Worm (Caenorhabditis elegans) whole organism, late embryonic: Measurements from ENCODE around the gene mbk-2.

Experiments
- F13H6.1 ChIP-seq: sonication (generic microtip); optimal IDR thresholded peaks from 2 replicates; lab custom pipeline; 2016; ENCODE audit warnings: missing genetic modification characterization, missing compliant biosample characterization
- K09A11.1 ChIP-seq: sonication (generic microtip); optimal IDR thresholded peaks from 2 replicates; lab custom pipeline; 2017; ENCODE audit warnings: antibody characterized with exemption, mild to moderate bottlenecking, missing genetic modification characterization, missing compliant biosample characterization; ENCODE audit not compliant: insufficient read depth
- T23F11.4 ChIP-seq: fragments of 200-800 bp; sonication (Bioruptor generic); optimal IDR thresholded peaks from 2 replicates; lab custom pipeline; 2018; ENCODE audit warnings: mild to moderate bottlenecking, missing genetic modification characterization, missing compliant biosample characterization
- Y22D7AL.16 ChIP-seq: sonication (generic microtip); optimal IDR thresholded peaks from 2 replicates; lab custom pipeline; 2016; ENCODE audit warnings: missing genetic modification characterization, missing compliant biosample characterization
- ama-1 ChIP-seq: fragments of 150-350 bp; optimal IDR thresholded peaks from 2 replicates; lab custom pipeline; 2014
- ceh-30 ChIP-seq: fragments of 150-350 bp; optimal IDR thresholded peaks from 2 replicates; lab custom pipeline; 2014; ENCODE audit warnings: missing biosample characterization, missing genetic modification characterization
- ceh-34 ChIP-seq: sonication (generic microtip); optimal IDR thresholded peaks from 2 replicates; lab custom pipeline; 2016; ENCODE audit warnings: mild to moderate bottlenecking, missing genetic modification characterization, missing compliant biosample characterization
- ceh-6 ChIP-seq: fragments of 200-800 bp; sonication (Bioruptor generic); optimal IDR thresholded peaks from 2 replicates; lab custom pipeline; 2018; ENCODE audit warnings: mild to moderate bottlenecking, missing genetic modification characterization, missing compliant biosample characterization
- ceh-9 ChIP-seq: sonication (generic microtip); optimal IDR thresholded peaks from 2 replicates; lab custom pipeline; 2016; ENCODE audit warnings: mild to moderate bottlenecking, missing genetic modification characterization, inconsistent platforms, missing compliant biosample characterization
- che-1 ChIP-seq: sonication (generic microtip); optimal IDR thresholded peaks from 2 replicates; lab custom pipeline; 2016; ENCODE audit warnings: mild to moderate bottlenecking, missing genetic modification characterization, missing compliant biosample characterization
- elt-2 ChIP-seq: sonication (generic microtip); optimal IDR thresholded peaks from 2 replicates; lab custom pipeline; 2016; ENCODE audit warnings: missing genetic modification reagents, missing genetic modification characterization, missing compliant biosample characterization
- elt-4 ChIP-seq: sonication (generic microtip); optimal IDR thresholded peaks from 2 replicates; lab custom pipeline; 2016; ENCODE audit warnings: missing genetic modification characterization, missing compliant biosample characterization
- fax-1 ChIP-seq: sonication (generic microtip); optimal IDR thresholded peaks from 2 replicates; lab custom pipeline; 2016; ENCODE audit warnings: missing genotype, missing genetic modification characterization, missing compliant biosample characterization
- hlh-13 ChIP-seq: fragments of 200-800 bp; sonication (Bioruptor generic); optimal IDR thresholded peaks from 2 replicates; lab custom pipeline; 2018; ENCODE audit warnings: mild to moderate bottlenecking, missing genetic modification characterization, missing compliant biosample characterization
- lim-6 ChIP-seq: sonication (generic microtip); optimal IDR thresholded peaks from 2 replicates; lab custom pipeline; 2016; ENCODE audit warnings: missing genetic modification characterization, missing compliant biosample characterization
- mec-3 ChIP-seq: sonication (generic microtip); optimal IDR thresholded peaks from 2 replicates; lab custom pipeline; 2016; ENCODE audit warnings: borderline replicate concordance, missing genetic modification characterization, missing compliant biosample characterization
- nhr-11 ChIP-seq: fragments of 150-350 bp; optimal IDR thresholded peaks from 2 replicates; lab custom pipeline; 2014; ENCODE audit warnings: missing biosample characterization, missing genetic modification characterization
- pag-3 ChIP-seq: sonication (generic microtip); optimal IDR thresholded peaks from 2 replicates; lab custom pipeline; 2016; ENCODE audit warnings: missing compliant biosample characterization, missing genetic modification characterization, borderline replicate concordance
- pha-2 ChIP-seq: sonication (generic microtip); optimal IDR thresholded peaks from 2 replicates; lab custom pipeline; 2017; ENCODE audit warnings: mild to moderate bottlenecking, missing genetic modification characterization, missing compliant biosample characterization
- ref-2 ChIP-seq: sonication (generic microtip); optimal IDR thresholded peaks from 2 replicates; lab custom pipeline; 2016; ENCODE audit warnings: missing genetic modification characterization, missing compliant biosample characterization
- rnt-1 ChIP-seq: sonication (generic microtip); optimal IDR thresholded peaks from 2 replicates; lab custom pipeline; 2016; ENCODE audit warnings: missing genetic modification characterization, missing compliant biosample characterization
- sdc-2 ChIP-seq: sonication (generic microtip); optimal IDR thresholded peaks from 2 replicates; lab custom pipeline; 2016; ENCODE audit warnings: missing genotype, missing genetic modification characterization, missing compliant biosample characterization
- sox-2 ChIP-seq: fragments of 200-800 bp; sonication (Bioruptor generic); IDR thresholded peaks from 2 replicates; pipeline ENCODE4 v1.3.6; 2022; ENCODE audit warnings: missing genetic modification reagents, missing genetic modification characterization, missing compliant biosample characterization
- unc-3 ChIP-seq, 2 experiments: fragments of 200-800 bp in 1 of 2; sonication (Bioruptor generic) in 1 of 2; sonication (generic microtip) in 1 of 2; conservative IDR thresholded peaks in 1 of 2; optimal IDR thresholded peaks in 1 of 2; 2 replicates each; pipeline versions ENCODE4 v1.3.6 to Lab custom; 2016 to 2022; ENCODE audit warnings: missing compliant biosample characterization in 2 of 2, missing genetic modification characterization in 2 of 2, missing genetic modification reagents in 1 of 2
- unc-55 ChIP-seq: sonication (generic microtip); optimal IDR thresholded peaks from 2 replicates; lab custom pipeline; 2017; ENCODE audit warnings: missing biosample characterization, missing genetic modification reagents, missing genetic modification characterization
- unc-86 ChIP-seq: sonication (generic microtip); optimal IDR thresholded peaks from 2 replicates; lab custom pipeline; 2016; ENCODE audit warnings: missing genetic modification characterization, missing compliant biosample characterization
- ztf-16 ChIP-seq: sonication (generic microtip); optimal IDR thresholded peaks from 2 replicates; lab custom pipeline; 2017; ENCODE audit warnings: missing genetic modification characterization, missing compliant biosample characterization

Gene mbk-2

DNA sequence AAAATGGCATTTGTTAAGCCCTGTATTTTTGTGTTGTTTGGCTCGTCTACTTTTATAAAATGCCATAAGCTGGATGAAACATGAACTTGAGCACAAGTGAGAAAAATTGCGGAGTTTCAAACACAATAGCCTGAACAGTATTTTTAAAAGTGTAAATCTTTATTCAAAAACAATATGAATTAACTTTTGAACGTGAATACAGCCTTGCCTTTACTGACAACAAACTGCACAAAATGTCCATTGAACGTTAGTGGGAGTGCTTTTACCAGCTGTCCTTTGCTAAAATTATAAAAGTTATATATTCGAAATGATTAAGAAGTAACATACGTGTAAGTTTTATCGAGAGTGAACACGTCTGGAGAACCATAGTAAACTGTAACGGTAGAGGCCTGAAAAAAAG is 41.7 kb upstream of the mbk-2 start:
- no peak for TF ChIP-seq lim-6 (tag; lab: Kevin White, UChicago)

DNA sequence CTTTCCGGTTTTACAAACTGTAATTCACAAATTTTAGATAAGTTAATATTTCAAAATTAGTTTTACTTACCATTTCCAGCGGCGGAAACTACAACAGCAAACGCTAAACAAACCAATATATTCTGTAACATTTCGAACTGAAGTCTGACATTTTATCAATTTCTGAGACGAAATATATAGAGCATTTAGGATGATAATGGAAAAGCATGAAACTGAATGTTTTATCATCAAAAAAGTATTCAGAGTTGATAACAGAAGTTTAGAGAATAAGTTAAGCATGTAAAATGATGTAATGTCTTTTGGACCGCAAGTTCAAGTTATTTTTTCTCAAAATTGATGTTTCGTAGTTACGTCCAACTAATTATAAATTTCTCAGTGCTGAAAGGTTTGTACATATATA is 39.8 kb upstream of the mbk-2 start, which contains the start of gene F55G11.2:
Gene F55G11.2, minus strand, starts transcription at position 149 of the 400 bp plus-strand sequence.
- TF ChIP-seq T23F11.4 (GFP tag; lab: Kevin White, UChicago) = no peak
- no peak for TF ChIP-seq nhr-11 (tag; lab: Kevin White, UChicago)
- no peak for TF ChIP-seq ztf-16 (tag; lab: Kevin White, UChicago)

- TF ChIP-seq elt-2 (tag; lab: Kevin White, UChicago) (peak; percentile 77), sox-2 (GFP tag; lab: Robert Waterston, UW) (no peak)
Measured at ce11 chrIV:12971994-12972520, 36.9 kb upstream of the mbk-2 start.

- TF ChIP-seq F13H6.1 (tag; lab: Kevin White, UChicago) = no peak
Measured at ce11 chrIV:12972780-12973179, 36.2 kb upstream of the mbk-2 start.

ce11 chrIV:12973336-12973735 is 35.6 kb upstream of the mbk-2 start, which contains the start of gene F55G11.4:
F55G11.4 (plus strand) TSS chrIV:12973624.
- TF ChIP-seq Y22D7AL.16 (tag; lab: Kevin White, UChicago) (no peak), rnt-1 (tag; lab: Kevin White, UChicago) (no peak), unc-86 (tag; lab: Kevin White, UChicago) (no peak), elt-2 (tag; lab: Kevin White, UChicago) (peak; percentile 64)

DNA sequence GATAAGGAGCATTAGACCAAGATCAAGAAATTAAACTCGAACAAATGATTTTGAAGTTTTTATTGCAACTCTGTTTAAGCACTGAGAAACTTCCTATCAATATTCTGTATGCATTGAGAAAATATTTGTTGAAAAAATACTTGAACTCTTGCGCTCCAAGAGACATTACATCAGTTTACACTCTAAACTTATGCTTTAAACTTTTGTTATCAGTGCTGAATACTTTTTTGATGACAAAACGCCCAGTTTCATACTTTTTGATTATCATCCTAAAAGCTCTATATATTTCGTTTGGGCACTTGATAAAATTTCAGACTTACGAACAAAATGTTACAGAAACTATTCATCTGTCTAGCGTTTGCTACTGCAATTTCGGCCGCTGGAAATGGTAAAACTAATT is 33.0 kb upstream of the mbk-2 start, which contains the start of gene dod-17:
Gene dod-17, plus strand, starts transcription at position 323 of the 400 bp plus-strand sequence.
- TF ChIP-seq sdc-2 (tag; lab: Kevin White, UChicago) = no peak
- no peak for TF ChIP-seq fax-1 (tag; lab: Kevin White, UChicago)
- no peak for TF ChIP-seq ceh-30
- no peak for TF ChIP-seq pha-2 (tag; lab: Kevin White, UChicago)
- TF ChIP-seq ama-1 = no peak
- TF ChIP-seq elt-4 (tag; lab: Kevin White, UChicago) = no peak
- TF ChIP-seq, all 69 proteins: peak for 0

- TF ChIP-seq che-1 (tag; lab: Kevin White, UChicago) = no peak
- TF ChIP-seq K09A11.1 = no peak
- no peak for TF ChIP-seq ceh-34 (tag; lab: Kevin White, UChicago)
- TF ChIP-seq unc-3 (GFP tag; conservative IDR thresholded peaks at IDR 0.05; lab: Robert Waterston, UW) = no peak
- TF ChIP-seq unc-3 (tag; optimal IDR thresholded peaks at IDR 0.05; lab: Kevin White, UChicago) = no peak
- TF ChIP-seq unc-55 = no peak
- no peak for TF ChIP-seq pha-2 (tag; lab: Kevin White, UChicago)
- no peak for TF ChIP-seq hlh-13 (GFP tag; lab: Kevin White, UChicago)
- no peak for TF ChIP-seq mec-3 (tag; lab: Kevin White, UChicago)
- no peak for TF ChIP-seq T23F11.4 (GFP tag; lab: Kevin White, UChicago)
Measured at ce11 chrIV:12977650-12978049, 31.3 kb upstream of the mbk-2 start.

- TF ChIP-seq ref-2 (no peak), pag-3 (no peak), ceh-6 (no peak), elt-2 (tag; lab: Kevin White, UChicago) (peak; percentile 61), ceh-9 (tag; lab: Kevin White, UChicago) (no peak)
- TF ChIP-seq, all 69 proteins: peak for 1
Measured at ce11 chrIV:12978307-12979036, 30.5 kb upstream of the mbk-2 start, which contains the start of gene K10D11.2. K10D11.2 (plus strand) TSS chrIV:12978986.
